Worm (Caenorhabditis elegans) whole organism, L3 larva: ENCODE measurements around the gene C05D10.4.

Experiments used
- aly-2 ChIP-seq: fragments of 150-350 bp; optimal IDR thresholded peaks from 2 replicates; lab custom pipeline; 2014; ENCODE audit warnings: missing biosample characterization, missing genetic modification characterization
- egl-5 ChIP-seq: fragments of 150-350 bp; optimal IDR thresholded peaks from 2 replicates; lab custom pipeline; 2017; ENCODE audit warnings: missing biosample characterization, missing genetic modification reagents, missing genetic modification characterization, inconsistent platforms
- elt-3 ChIP-seq, 3 experiments: fragments of 150-350 bp in 1 of 3; sonication (generic microtip) in 2 of 3; optimal IDR thresholded peaks; 2 replicates in 2 of 3; 4 replicates in 1 of 3; lab custom pipeline; 2014 to 2017; ENCODE audit warnings: missing biosample characterization in 3 of 3, missing genetic modification characterization in 3 of 3
- nhr-11 ChIP-seq: fragments of 150-350 bp; optimal IDR thresholded peaks from 2 replicates; lab custom pipeline; 2014; ENCODE audit warnings: missing biosample characterization, missing genetic modification characterization
- nhr-12 ChIP-seq: fragments of 150-350 bp; optimal IDR thresholded peaks from 2 replicates; lab custom pipeline; 2014; ENCODE audit warnings: missing biosample characterization, missing genetic modification characterization

DNA sequence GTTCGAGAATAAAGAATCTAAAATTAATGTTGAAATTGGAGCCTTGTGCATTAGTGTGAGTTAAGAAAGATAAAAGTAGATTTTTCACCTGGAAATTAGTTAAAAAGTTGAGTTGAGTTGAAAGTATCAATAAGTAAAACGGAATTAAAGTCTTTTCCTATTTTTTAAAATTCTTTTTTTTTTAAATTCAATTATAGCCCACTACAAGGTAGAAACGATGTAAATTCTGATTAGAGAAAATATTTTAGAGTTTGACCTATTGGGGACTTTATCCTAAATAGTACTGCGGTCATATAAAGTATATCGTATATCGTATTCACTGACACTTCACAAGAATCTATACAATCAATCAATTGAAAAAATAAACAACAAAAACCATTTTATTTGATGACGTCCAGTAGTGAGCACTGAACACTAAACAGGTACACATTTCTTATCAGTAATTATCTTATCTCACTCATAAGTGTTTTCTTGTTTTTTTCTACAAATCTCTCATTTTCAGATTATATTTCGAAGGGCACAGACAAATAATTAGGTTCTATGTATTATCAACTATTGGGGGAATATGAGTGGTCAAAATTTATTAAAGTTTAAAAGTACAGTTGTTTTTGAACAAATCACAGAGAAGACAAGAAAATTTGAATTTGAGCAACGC is 14.8 kb downstream of the C05D10.4 start, which contains the start of gene wht-1:
- TF ChIP-seq egl-5 (tag; lab: Kevin White, UChicago) = no peak
- no peak for TF ChIP-seq nhr-12 (tag; lab: Kevin White, UChicago)
- no peak for TF ChIP-seq nhr-11 (tag; lab: Kevin White, UChicago)
- TF ChIP-seq elt-3 (tag; optimal IDR thresholded peaks at IDR 0.05; lab: Kevin White, UChicago) = no peak
- TF ChIP-seq aly-2 (tag; lab: Kevin White, UChicago) = no peak
